Worm (Caenorhabditis elegans): ENCODE results near the gene C37H5.14.
A peak's percentile ranks its signal among the peaks of the same experiment; 100 is the strongest.

The C37H5.14 gene

DNA sequence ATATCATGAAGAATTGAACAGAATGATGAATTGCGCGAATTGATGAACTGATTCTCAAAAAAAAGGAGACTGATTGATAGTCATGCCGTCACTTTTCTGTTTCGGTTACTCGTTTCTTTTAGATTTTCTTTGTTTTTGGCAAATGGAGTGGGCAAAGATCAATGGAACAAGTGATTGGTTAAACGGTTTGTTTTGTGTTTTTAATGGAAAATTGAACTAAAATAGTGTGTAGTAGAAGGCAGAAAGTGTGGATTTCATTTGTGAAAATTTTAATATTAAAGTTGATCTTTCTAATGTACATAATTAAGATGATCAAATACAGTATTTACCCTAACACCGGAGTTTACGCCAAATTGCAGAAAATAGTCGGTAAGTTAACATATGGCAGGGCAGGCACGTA, 5.7 kb upstream of the C37H5.14 start, which contains the start of gene nas-9:
Gene nas-9, minus strand, starts transcription at position 101 of the 400 bp plus-strand sequence.
- TF ChIP-seq egl-27 (tag; optimal IDR thresholded peaks at IDR 0.05) (no peak), daf-12 (tag; optimal IDR thresholded peaks at IDR 0.05) (no peak), nfya-1 (tag; optimal IDR thresholded peaks at IDR 0.05; ENCODE audit: insufficient read depth) (no peak), nhr-11 (tag; optimal IDR thresholded peaks at IDR 0.05) (no peak), nhr-25 (tag; optimal IDR thresholded peaks at IDR 0.05) (no peak), lin-15B (tag; optimal IDR thresholded peaks at IDR 0.05) (no peak), pha-4 (tag; optimal IDR thresholded peaks at IDR 0.05) (no peak), hmg-11 (tag; optimal IDR thresholded peaks at IDR 0.05) (no peak), elt-3 (tag; optimal IDR thresholded peaks at IDR 0.05) (no peak), nhr-43 (tag; optimal IDR thresholded peaks at IDR 0.05; ENCODE audit: poor library complexity, severe bottlenecking) (no peak), lsy-12 (tag; optimal IDR thresholded peaks at IDR 0.05) (no peak), ZK546.5 (tag; optimal IDR thresholded peaks at IDR 0.05) (no peak), pqm-1 (tag; optimal IDR thresholded peaks at IDR 0.05) (no peak), sea-2 (GFP tag; optimal IDR thresholded peaks at IDR 0.05) (no peak), nhr-77 (tag; optimal IDR thresholded peaks at IDR 0.05) (no peak)

ce11 chrV:4826710-4827380, 7.3 kb downstream of the C37H5.14 start, which contains the start of the genes hsp-6 and C37H5.5:
TSS of gene hsp-6 (minus strand) at chrV:4826760.
TSS of gene C37H5.5 (plus strand) at chrV:4827360.
- TF ChIP-seq jun-1 (tag; optimal IDR thresholded peaks at IDR 0.05), result peak; percentile 32
- TF ChIP-seq lsy-12 (tag; optimal IDR thresholded peaks at IDR 0.05), result peak; percentile 50
- TF ChIP-seq lin-39 (tag; optimal IDR thresholded peaks at IDR 0.05), result peak; percentile 92
- peak; percentile 28 for TF ChIP-seq egl-5 (tag; optimal IDR thresholded peaks at IDR 0.05)
- TF ChIP-seq nhr-23 (tag; optimal IDR thresholded peaks at IDR 0.05), result peak; percentile 80
- no peak for TF ChIP-seq mdl-1 (tag; optimal IDR thresholded peaks at IDR 0.05)
- TF ChIP-seq nhr-67 (tag; optimal IDR thresholded peaks at IDR 0.05), result no peak
- peak; percentile 67 for TF ChIP-seq skn-1 (tag; optimal IDR thresholded peaks at IDR 0.05)
- peak; percentile 58 for TF ChIP-seq hmg-11 (tag; optimal IDR thresholded peaks at IDR 0.05)
- peak; percentile 60 for TF ChIP-seq elt-2 (tag; optimal IDR thresholded peaks at IDR 0.05)
- TF ChIP-seq R02D3.7 (tag; optimal IDR thresholded peaks at IDR 0.05), result peak; percentile 50
- peak; percentile 59 for TF ChIP-seq pqm-1 (tag; optimal IDR thresholded peaks at IDR 0.05)
- TF ChIP-seq ceh-9 (tag; optimal IDR thresholded peaks at IDR 0.05), result no peak
- TF ChIP-seq unc-39 (tag; optimal IDR thresholded peaks at IDR 0.05), result no peak
- TF ChIP-seq nhr-43 (tag; optimal IDR thresholded peaks at IDR 0.05; ENCODE audit: poor library complexity, severe bottlenecking), result no peak
- TF ChIP-seq snpc-4 (tag; optimal IDR thresholded peaks at IDR 0.05), result peak; percentile 74
- TF ChIP-seq nhr-77 (tag; optimal IDR thresholded peaks at IDR 0.05), result no peak
- peak; percentile 91 for TF ChIP-seq lin-15B (tag; optimal IDR thresholded peaks at IDR 0.05)
- TF ChIP-seq pha-4 (tag; optimal IDR thresholded peaks at IDR 0.05), result peak; percentile 90
- TF ChIP-seq nfya-1 (tag; optimal IDR thresholded peaks at IDR 0.05; ENCODE audit: insufficient read depth), result peak; percentile 96
- TF ChIP-seq tbx-2 (tag; optimal IDR thresholded peaks at IDR 0.05), result peak; percentile 18
- no peak for TF ChIP-seq nhr-12 (tag; optimal IDR thresholded peaks at IDR 0.05)
- TF ChIP-seq nhr-28 (tag; optimal IDR thresholded peaks at IDR 0.05), result no peak
- peak; percentile 43 for TF ChIP-seq fkh-10 (GFP tag; optimal IDR thresholded peaks at IDR 0.05)
- no peak for TF ChIP-seq zag-1 (tag; optimal IDR thresholded peaks at IDR 0.05)
- TF ChIP-seq daf-12 (tag; optimal IDR thresholded peaks at IDR 0.05), result no peak
- no peak for TF ChIP-seq eor-1 (tag; optimal IDR thresholded peaks at IDR 0.05)
- TF ChIP-seq fos-1 (tag; optimal IDR thresholded peaks at IDR 0.05), result no peak
- TF ChIP-seq unc-62 (GFP tag; optimal IDR thresholded peaks at IDR 0.05), result no peak
- TF ChIP-seq nhr-11 (tag; optimal IDR thresholded peaks at IDR 0.05), result no peak
- peak; percentile 79 for TF ChIP-seq nhr-25 (tag; optimal IDR thresholded peaks at IDR 0.05)
- no peak for TF ChIP-seq ZK546.5 (tag; optimal IDR thresholded peaks at IDR 0.05)
- TF ChIP-seq ztf-11 (tag; optimal IDR thresholded peaks at IDR 0.05), result no peak
- TF ChIP-seq ceh-28 (tag; optimal IDR thresholded peaks at IDR 0.05), result peak; percentile 47
- TF ChIP-seq elt-1 (tag; optimal IDR thresholded peaks at IDR 0.05), result no peak

Data from whole organism, L3 larva.